Fruit fly (Drosophila melanogaster) whole organism, prepupa: ENCODE results near the gene CG11563.

Source experiments
- Blimp-1 ChIP-seq: fragments of 200-800 bp; sonication (Bioruptor generic); optimal IDR thresholded peaks from 3 replicates; lab custom pipeline; 2017; ENCODE audit warnings: missing biosample characterization, missing genetic modification characterization, mild to moderate bottlenecking, moderate library complexity, missing genetic modification reagents
- CG10631 ChIP-seq: fragments of 200-800 bp; sonication (Bioruptor generic); optimal IDR thresholded peaks from 2 replicates; lab custom pipeline; 2016; ENCODE audit warnings: missing biosample characterization, missing genetic modification characterization
- CG10669 ChIP-seq: fragments of 200-800 bp; sonication (Bioruptor generic); optimal IDR thresholded peaks from 3 replicates; lab custom pipeline; 2018; ENCODE audit warnings: missing biosample characterization, mild to moderate bottlenecking, missing genetic modification characterization, moderate library complexity
- CG11294 ChIP-seq: fragments of 200-800 bp; sonication (Bioruptor generic); IDR thresholded peaks from 2 replicates; pipeline ENCODE4 v1.3.6; 2022; ENCODE audit warnings: missing biosample characterization, missing genetic modification characterization
- CG11762 ChIP-seq: fragments of 200-800 bp; sonication (Bioruptor generic); optimal IDR thresholded peaks from 3 replicates; lab custom pipeline; 2016; ENCODE audit warnings: missing biosample characterization, missing genetic modification characterization; ENCODE audit not compliant: insufficient read depth
- CG11902 ChIP-seq: fragments of 200-800 bp; sonication (Bioruptor generic); optimal IDR thresholded peaks from 3 replicates; lab custom pipeline; 2016; ENCODE audit warnings: missing biosample characterization, missing genetic modification characterization
- CG15336 ChIP-seq: fragments of 200-800 bp; sonication (Bioruptor generic); IDR thresholded peaks from 2 replicates; pipeline ENCODE4 v1.3.6; 2022; ENCODE audit warnings: missing biosample characterization, missing genetic modification characterization
- CG1621 ChIP-seq: fragments of 200-800 bp; sonication (Bioruptor generic); optimal IDR thresholded peaks from 3 replicates; lab custom pipeline; 2018; ENCODE audit warnings: missing biosample characterization, mild to moderate bottlenecking, missing genetic modification characterization
- CG3032 ChIP-seq: fragments of 200-800 bp; optimal IDR thresholded peaks from 2 replicates; lab custom pipeline; 2019; ENCODE audit warnings: missing biosample characterization, mild to moderate bottlenecking, missing genetic modification characterization, moderate library complexity
- CG31627 ChIP-seq: fragments of 200-800 bp; sonication (Bioruptor generic); optimal IDR thresholded peaks from 3 replicates; lab custom pipeline; 2016; ENCODE audit warnings: missing biosample characterization, missing genetic modification characterization
- CG34406 ChIP-seq: fragments of 200-800 bp; sonication (Bioruptor generic); optimal IDR thresholded peaks from 3 replicates; lab custom pipeline; 2016; ENCODE audit warnings: missing biosample characterization, missing genetic modification characterization
- CG3919 ChIP-seq: fragments of 200-800 bp; sonication (Bioruptor generic); optimal IDR thresholded peaks from 3 replicates; lab custom pipeline; 2016; ENCODE audit warnings: missing biosample characterization, missing genetic modification characterization
- CG4318 ChIP-seq: fragments of 200-800 bp; sonication (Bioruptor generic); optimal IDR thresholded peaks from 3 replicates; lab custom pipeline; 2017; ENCODE audit warnings: missing biosample characterization, mild to moderate bottlenecking, missing genetic modification characterization
- CG6163 ChIP-seq: fragments of 200-800 bp; sonication (Bioruptor generic); IDR thresholded peaks from 3 replicates; pipeline ENCODE4 v1.3.6; 2022; ENCODE audit warnings: missing biosample characterization, missing genetic modification characterization
- CG6276 ChIP-seq: fragments of 200-800 bp; sonication (Bioruptor generic); optimal IDR thresholded peaks from 2 replicates; lab custom pipeline; 2017; ENCODE audit warnings: missing biosample characterization, mild to moderate bottlenecking, missing genetic modification characterization
- CG6792 ChIP-seq: fragments of 200-800 bp; sonication (Bioruptor generic); optimal IDR thresholded peaks from 3 replicates; lab custom pipeline; 2016; ENCODE audit warnings: missing biosample characterization, missing genetic modification characterization
- CG6808 ChIP-seq: fragments of 200-800 bp; sonication (Bioruptor generic); optimal IDR thresholded peaks from 3 replicates; lab custom pipeline; 2017; ENCODE audit warnings: missing biosample characterization, missing genetic modification characterization, mild to moderate bottlenecking, moderate library complexity, missing genetic modification reagents
- CG6854 ChIP-seq: fragments of 200-800 bp; sonication (Bioruptor generic); optimal IDR thresholded peaks from 2 replicates; lab custom pipeline; 2017; ENCODE audit warnings: missing biosample characterization, mild to moderate bottlenecking, missing genetic modification characterization
- CG8632 ChIP-seq: fragments of 200-800 bp; sonication (Bioruptor generic); optimal IDR thresholded peaks from 3 replicates; lab custom pipeline; 2016; ENCODE audit warnings: missing biosample characterization, missing genetic modification characterization
- CG9139 ChIP-seq: fragments of 200-800 bp; sonication (Bioruptor generic); optimal IDR thresholded peaks from 3 replicates; lab custom pipeline; 2017; ENCODE audit warnings: missing biosample characterization, mild to moderate bottlenecking, missing genetic modification characterization
- Eip75B ChIP-seq: fragments of 200-800 bp; sonication (Bioruptor generic); optimal IDR thresholded peaks from 3 replicates; lab custom pipeline; 2016; ENCODE audit warnings: missing biosample characterization, missing genetic modification characterization
- Eip78C ChIP-seq: fragments of 200-800 bp; sonication (Bioruptor generic); peaks from one replicate; lab custom pipeline; 2016; ENCODE audit warnings: missing biosample characterization, missing genetic modification characterization
- Eip93F ChIP-seq: fragments of 200-800 bp; sonication (Bioruptor generic); optimal IDR thresholded peaks from 2 replicates; lab custom pipeline; 2016; ENCODE audit warnings: missing biosample characterization, mild to moderate bottlenecking, missing genetic modification characterization
- Ets21C ChIP-seq: fragments of 200-800 bp; sonication (Bioruptor generic); optimal IDR thresholded peaks from 3 replicates; lab custom pipeline; 2016; ENCODE audit warnings: missing biosample characterization, missing genetic modification characterization
- Hr38 ChIP-seq: sonication (Bioruptor generic); optimal IDR thresholded peaks from 2 replicates; lab custom pipeline; 2016; ENCODE audit warnings: missing biosample characterization, missing genetic modification characterization
- Hr4 ChIP-seq: fragments of 200-800 bp; sonication (Bioruptor generic); optimal IDR thresholded peaks from 3 replicates; lab custom pipeline; 2016; ENCODE audit warnings: missing biosample characterization, missing genetic modification characterization
- Lpt ChIP-seq: fragments of 200-800 bp; sonication (Bioruptor generic); optimal IDR thresholded peaks from 3 replicates; lab custom pipeline; 2016; ENCODE audit warnings: missing biosample characterization, missing genetic modification characterization
- Met ChIP-seq: fragments of 200-800 bp; sonication (Bioruptor generic); optimal IDR thresholded peaks from 3 replicates; lab custom pipeline; 2016; ENCODE audit warnings: missing biosample characterization, missing genetic modification characterization
- Smox ChIP-seq: fragments of 200-800 bp; sonication (Bioruptor generic); optimal IDR thresholded peaks from 3 replicates; lab custom pipeline; 2016; ENCODE audit warnings: missing biosample characterization, missing genetic modification characterization
- Sox102F ChIP-seq: fragments of 200-800 bp; sonication (Bioruptor generic); optimal IDR thresholded peaks from 2 replicates; lab custom pipeline; 2016; ENCODE audit warnings: missing biosample characterization, mild to moderate bottlenecking, missing genetic modification characterization
- Sox14 ChIP-seq: fragments of 200-800 bp; sonication (Bioruptor generic); optimal IDR thresholded peaks from 3 replicates; lab custom pipeline; 2016; ENCODE audit warnings: missing biosample characterization, missing genetic modification characterization
- acj6 ChIP-seq: fragments of 200-800 bp; sonication (Bioruptor generic); optimal IDR thresholded peaks from 3 replicates; lab custom pipeline; 2016; ENCODE audit warnings: missing biosample characterization, missing genetic modification characterization
- cyc ChIP-seq: fragments of 200-800 bp; sonication (Bioruptor generic); optimal IDR thresholded peaks from 3 replicates; lab custom pipeline; 2016; ENCODE audit warnings: missing biosample characterization, missing genetic modification characterization
- dsx ChIP-seq: fragments of 200-800 bp; optimal IDR thresholded peaks from 3 replicates; lab custom pipeline; 2019; ENCODE audit warnings: missing biosample characterization, mild to moderate bottlenecking, missing genetic modification characterization, moderate library complexity; ENCODE audit not compliant: poor library complexity, severe bottlenecking
- eg ChIP-seq: fragments of 200-800 bp; sonication (Bioruptor generic); IDR thresholded peaks from 3 replicates; pipeline ENCODE4 v1.3.6; 2022; ENCODE audit warnings: missing biosample characterization, missing genetic modification characterization
- esn ChIP-seq: fragments of 200-800 bp; sonication (Bioruptor generic); optimal IDR thresholded peaks from 2 replicates; lab custom pipeline; 2016; ENCODE audit warnings: missing biosample characterization, mild to moderate bottlenecking, missing genetic modification characterization, moderate library complexity
- fd59A ChIP-seq: fragments of 200-800 bp; sonication (Bioruptor generic); optimal IDR thresholded peaks from 2 replicates; lab custom pipeline; 2017; ENCODE audit warnings: missing biosample characterization, mild to moderate bottlenecking, missing genetic modification characterization, missing genetic modification reagents
- fkh ChIP-seq: fragments of 200-800 bp; sonication (Bioruptor generic); optimal IDR thresholded peaks from 3 replicates; lab custom pipeline; 2017; ENCODE audit warnings: missing biosample characterization, mild to moderate bottlenecking, missing genetic modification characterization, moderate library complexity
- lz ChIP-seq: fragments of 200-800 bp; sonication (Bioruptor generic); optimal IDR thresholded peaks from 3 replicates; lab custom pipeline; 2016; ENCODE audit warnings: missing biosample characterization, missing genetic modification characterization
- spab ChIP-seq: fragments of 200-800 bp; sonication (Bioruptor generic); optimal IDR thresholded peaks from 2 replicates; lab custom pipeline; 2017; ENCODE audit warnings: missing biosample characterization, mild to moderate bottlenecking, missing genetic modification characterization, missing genetic modification reagents
- ss ChIP-seq, 2 experiments: fragments of 200-800 bp; sonication (Bioruptor generic); optimal IDR thresholded peaks; 2 replicates in 1 of 2; 3 replicates in 1 of 2; lab custom pipeline; 2017 to 2018; ENCODE audit warnings: mild to moderate bottlenecking in 2 of 2, missing biosample characterization in 2 of 2, missing genetic modification characterization in 2 of 2, moderate library complexity in 1 of 2
- svp ChIP-seq: fragments of 200-800 bp; sonication (Bioruptor generic); peaks from one replicate; lab custom pipeline; 2016; ENCODE audit warnings: missing biosample characterization, missing genetic modification characterization
- topi ChIP-seq: fragments of 200-800 bp; sonication (Bioruptor generic); optimal IDR thresholded peaks from 3 replicates; lab custom pipeline; 2016; ENCODE audit warnings: missing biosample characterization, missing genetic modification characterization
- vri ChIP-seq: fragments of 200-800 bp; sonication (Bioruptor generic); optimal IDR thresholded peaks from 3 replicates; lab custom pipeline; 2016; ENCODE audit warnings: missing biosample characterization, mild to moderate bottlenecking, missing genetic modification characterization

CG11563 gene

dm6 chr3R:31712585-31712984, 24.2 kb upstream of the CG11563 start (continued):
- TF ChIP-seq fd59A (GFP tag; lab: Kevin White, UChicago): peak; percentile 5
- TF ChIP-seq ss (GFP tag; optimal IDR thresholded peaks at IDR 0.05; lab: Kevin White, UChicago): no peak
- peak; percentile 27 for TF ChIP-seq CG31627

DNA sequence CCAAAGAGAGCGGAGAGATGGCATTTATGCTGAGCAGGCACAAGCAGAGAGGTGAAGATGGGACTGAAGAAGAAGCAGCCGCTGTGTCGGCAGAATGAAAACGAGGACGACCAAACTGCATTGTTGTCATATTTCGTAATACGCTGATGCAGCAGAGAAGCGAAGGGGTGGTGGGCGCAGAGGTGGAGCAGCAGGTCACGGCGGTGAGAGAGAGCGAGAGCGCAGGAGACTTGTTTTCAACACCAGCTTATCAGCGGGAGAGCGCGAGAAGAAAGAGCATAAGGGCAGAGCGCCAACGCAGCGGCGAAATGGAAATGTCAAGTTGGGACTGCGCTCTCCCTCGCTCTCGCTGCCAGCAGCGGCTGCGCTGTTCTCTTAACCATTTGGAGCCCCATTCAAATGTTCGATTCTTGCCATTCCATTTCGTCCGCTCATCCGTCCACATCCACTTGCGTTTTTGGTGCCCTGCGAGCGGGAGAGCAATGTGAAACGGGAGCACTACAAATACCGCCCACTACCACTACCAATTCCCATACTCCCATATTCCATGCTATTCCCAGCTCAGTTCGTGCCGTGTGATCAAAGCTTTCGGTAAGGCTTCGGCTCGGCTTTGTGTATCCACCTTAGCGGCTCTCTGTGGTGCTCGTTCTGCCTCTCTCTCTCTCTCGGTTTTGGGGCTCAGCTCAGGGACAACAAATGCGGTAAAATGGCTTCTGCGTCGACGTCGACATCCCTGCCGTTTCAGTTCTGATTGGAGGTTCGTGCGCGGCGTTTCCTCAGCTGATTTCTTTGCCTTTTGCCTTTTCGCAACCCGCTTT, 23.3 kb upstream of the CG11563 start, which contains the start of gene ttk:
Gene ttk, plus strand, starts transcription at position 562 of the 818 bp plus-strand sequence.
- TF ChIP-seq vri (GFP tag; lab: Kevin White, UChicago): peak; percentile 100
- TF ChIP-seq Eip75B (GFP tag; lab: Kevin White, UChicago): peak; percentile 75
- TF ChIP-seq CG3919 (GFP tag; lab: Kevin White, UChicago): peak; percentile 10
- peak; percentile 21 for TF ChIP-seq CG6276 (GFP tag; lab: Kevin White, UChicago)
- TF ChIP-seq fkh (GFP tag; lab: Kevin White, UChicago): peak; percentile 13
- no peak for TF ChIP-seq CG11762 (GFP tag; lab: Kevin White, UChicago)
- peak; percentile 20 for TF ChIP-seq CG6808 (GFP tag; lab: Kevin White, UChicago)
- TF ChIP-seq acj6 (GFP tag; lab: Kevin White, UChicago): no peak
- TF ChIP-seq Lpt (GFP tag; lab: Kevin White, UChicago): peak; percentile 11
- TF ChIP-seq CG6792: peak; percentile 6
- no peak; the same call in 1 of the 2 replicates for TF ChIP-seq CG15336 (GFP tag; lab: Robert Waterston, UW)
- peak; percentile 9 for TF ChIP-seq Smox
- peak; percentile 2 for TF ChIP-seq spab (GFP tag; lab: Kevin White, UChicago)
- TF ChIP-seq CG10669: no peak
- TF ChIP-seq Eip78C: peak; percentile 77
- peak; percentile 56 for TF ChIP-seq CG9139 (GFP tag; lab: Kevin White, UChicago)
- TF ChIP-seq Ets21C (GFP tag; lab: Kevin White, UChicago): no peak
- peak; percentile 49; the same call in 2 of the 3 replicates for TF ChIP-seq CG6163
- TF ChIP-seq Met (GFP tag; lab: Kevin White, UChicago): peak; percentile 22
- TF ChIP-seq CG6854: peak; percentile 43
- peak; percentile 11 for TF ChIP-seq esn
- no peak for TF ChIP-seq Hr4 (GFP tag; lab: Kevin White, UChicago)
- TF ChIP-seq CG11902 (GFP tag; lab: Kevin White, UChicago): no peak
- TF ChIP-seq CG11294: no peak
- peak; percentile 13 for TF ChIP-seq CG8632 (GFP tag; lab: Kevin White, UChicago)
- TF ChIP-seq Sox102F: peak; percentile 63
- peak; percentile 12 for TF ChIP-seq Blimp-1
- TF ChIP-seq cyc (GFP tag; lab: Kevin White, UChicago): no peak
- no peak for TF ChIP-seq Hr38 (GFP tag; lab: Kevin White, UChicago)
- peak; percentile 100 for TF ChIP-seq svp (GFP tag; lab: Kevin White, UChicago)
- TF ChIP-seq topi (GFP tag; lab: Kevin White, UChicago): peak; percentile 2
- no peak for TF ChIP-seq CG10631 (GFP tag; lab: Kevin White, UChicago)
- TF ChIP-seq eg (GFP tag; lab: Robert Waterston, UW): peak; percentile 17; the same call in 1 of the 3 replicates
- TF ChIP-seq lz (GFP tag; lab: Kevin White, UChicago): no peak
- TF ChIP-seq CG1621 (tag; lab: Kevin White, UChicago): peak; percentile 36
- TF ChIP-seq Sox14 (GFP tag; lab: Kevin White, UChicago): peak; percentile 2
- peak; percentile 17 to 43 for TF ChIP-seq ss (GFP tag; optimal IDR thresholded peaks at IDR 0.05; lab: Kevin White, UChicago)
- no peak for TF ChIP-seq CG34406 (GFP tag; lab: Kevin White, UChicago)
- TF ChIP-seq dsx (GFP tag; lab: Kevin White, UChicago): peak; percentile 81
- TF ChIP-seq CG4318: no peak
- no peak for TF ChIP-seq Eip93F (GFP tag; lab: Kevin White, UChicago)
- peak; percentile 7 for TF ChIP-seq CG3032 (tag; lab: Kevin White, UChicago)
